Fruit fly (Drosophila melanogaster): ENCODE measurements around the gene Pus10.

The Pus10 gene

dm6 chr2L:109098-109799 lies 45.9 kb downstream of the Pus10 start (continued):
- TF ChIP-seq schlank (tag; optimal IDR thresholded peaks at IDR 0.05): no peak
- TF ChIP-seq ewg (GFP tag; optimal IDR thresholded peaks at IDR 0.05): peak; percentile 57
- no peak for TF ChIP-seq ro (GFP tag; IDR thresholded peaks at IDR 0.05)
- TF ChIP-seq sqz (GFP tag; optimal IDR thresholded peaks at IDR 0.05): no peak
- TF ChIP-seq z (GFP tag; IDR thresholded peaks at IDR 0.05): no peak
- peak; percentile 9; the same call in 1 of the 2 replicates for TF ChIP-seq rib (GFP tag; IDR thresholded peaks at IDR 0.05)
- TF ChIP-seq eve (GFP tag; optimal IDR thresholded peaks at IDR 0.05): no peak
- TF ChIP-seq CG15601 (tag; optimal IDR thresholded peaks at IDR 0.05): no peak
- TF ChIP-seq Hr39 (optimal IDR thresholded peaks at IDR 0.05): no peak
- no peak for TF ChIP-seq Side (GFP tag; optimal IDR thresholded peaks at IDR 0.05)
- no peak for TF ChIP-seq jing (GFP tag; optimal IDR thresholded peaks at IDR 0.05)
- TF ChIP-seq Awh (GFP tag; IDR thresholded peaks at IDR 0.05): no peak
- TF ChIP-seq CG4328 (GFP tag; optimal IDR thresholded peaks at IDR 0.05): no peak
- no peak for TF ChIP-seq Hr51 (GFP tag; optimal IDR thresholded peaks at IDR 0.05)
- no peak for TF ChIP-seq GATAe (GFP tag; conservative IDR thresholded peaks at IDR 0.05)
- no peak for TF ChIP-seq bsh (GFP tag; optimal IDR thresholded peaks at IDR 0.05)
- no peak for TF ChIP-seq CG1603 (tag; optimal IDR thresholded peaks at IDR 0.05)
- no peak for TF ChIP-seq gsb (GFP tag; IDR thresholded peaks at IDR 0.05)
- no peak for TF ChIP-seq grau (tag; optimal IDR thresholded peaks at IDR 0.05)
- TF ChIP-seq TFAM (GFP tag; optimal IDR thresholded peaks at IDR 0.05): no peak
- TF ChIP-seq mirr (GFP tag; optimal IDR thresholded peaks at IDR 0.05): peak; percentile 63
- peak; percentile 4 for TF ChIP-seq tx (GFP tag; optimal IDR thresholded peaks at IDR 0.05)
- TF ChIP-seq chinmo (GFP tag; IDR thresholded peaks at IDR 0.05; ENCODE audit: partially characterized antibody): peak; percentile 86; the same call in 3 of the 4 replicates
- peak; percentile 44; the same call in 1 of the 3 replicates for TF ChIP-seq CG34224 (GFP tag; IDR thresholded peaks at IDR 0.05; ENCODE audit: partially characterized antibody)
- TF ChIP-seq zfh2 (GFP tag; optimal IDR thresholded peaks at IDR 0.05): no peak
- no peak for TF ChIP-seq NFAT (GFP tag; IDR thresholded peaks at IDR 0.05)
- no peak for TF ChIP-seq CG10321 (GFP tag; IDR thresholded peaks at IDR 0.05)
- TF ChIP-seq CG6854 (GFP tag; optimal IDR thresholded peaks at IDR 0.05): no peak
- TF ChIP-seq dan (GFP tag; IDR thresholded peaks at IDR 0.05): no peak
- no peak for TF ChIP-seq CG33557 (GFP tag; optimal IDR thresholded peaks at IDR 0.05)

- TF ChIP-seq CG1233 (GFP tag; optimal IDR thresholded peaks at IDR 0.05): no peak
- TF ChIP-seq bbx (GFP tag; IDR thresholded peaks at IDR 0.05; ENCODE audit: partially characterized antibody): peak; percentile 43; the same call in 1 of the 2 replicates
- peak; percentile 76 for TF ChIP-seq CG10543 (GFP tag; optimal IDR thresholded peaks at IDR 0.05)
- peak; percentile 25 for TF ChIP-seq CrebB (tag; optimal IDR thresholded peaks at IDR 0.05)
- TF ChIP-seq Ada2b (GFP tag; IDR thresholded peaks at IDR 0.05): no peak
- no peak for TF ChIP-seq Taf1 (GFP tag; IDR thresholded peaks at IDR 0.05)
- peak; percentile 43 for TF ChIP-seq CG12769 (tag; optimal IDR thresholded peaks at IDR 0.05)
- no peak for TF ChIP-seq Myb (GFP tag; optimal IDR thresholded peaks at IDR 0.05)
- no peak for TF ChIP-seq oc (tag; optimal IDR thresholded peaks at IDR 0.05)
- peak; percentile 4 for TF ChIP-seq sens (GFP tag)
- peak; percentile 40 for TF ChIP-seq Nf-YC (tag; optimal IDR thresholded peaks at IDR 0.05)
- TF ChIP-seq CG4404 (GFP tag; IDR thresholded peaks at IDR 0.05): no peak
- no peak for TF ChIP-seq H2.0 (GFP tag; IDR thresholded peaks at IDR 0.05)
- peak; percentile 81 for TF ChIP-seq mirr (GFP tag; optimal IDR thresholded peaks at IDR 0.05)
- no peak for TF ChIP-seq CG17802 (tag; optimal IDR thresholded peaks at IDR 0.05)
- no peak for TF ChIP-seq ash1 (GFP tag; optimal IDR thresholded peaks at IDR 0.05)
- TF ChIP-seq pb (GFP tag; optimal IDR thresholded peaks at IDR 0.05): no peak
- TF ChIP-seq GATAe (GFP tag; conservative IDR thresholded peaks at IDR 0.05): no peak
- TF ChIP-seq dysf (GFP tag; IDR thresholded peaks at IDR 0.05): no peak
- peak; percentile 31 for TF ChIP-seq Max (GFP tag; optimal IDR thresholded peaks at IDR 0.05)
These were observed 47.3 kb downstream of the Pus10 start for dm6 chr2L:107476-108436.

Data from whole organism, embryonic.